Fruit fly (Drosophila melanogaster) whole organism, adult: Measurements from ENCODE around the gene Set2.

Experiments
- CG1620 ChIP-seq: fragments of 200-800 bp; sonication (Bioruptor generic); optimal IDR thresholded peaks from 2 replicates; lab custom pipeline; 2016; ENCODE audit warnings: missing biosample characterization, missing genetic modification characterization
- CG33017 ChIP-seq: fragments of 200-800 bp; sonication (Bioruptor generic); optimal IDR thresholded peaks from 2 replicates; lab custom pipeline; 2018; ENCODE audit warnings: missing biosample characterization, mild to moderate bottlenecking, missing genetic modification characterization, moderate library complexity
- CG7101 ChIP-seq: fragments of 200-800 bp; sonication (Bioruptor generic); optimal IDR thresholded peaks from 2 replicates; lab custom pipeline; 2018; ENCODE audit warnings: missing biosample characterization, mild to moderate bottlenecking, missing genetic modification characterization, moderate library complexity
- Hr96 ChIP-seq: fragments of 200-800 bp; sonication (Bioruptor generic); optimal IDR thresholded peaks from 2 replicates; lab custom pipeline; 2016; ENCODE audit warnings: missing biosample characterization, missing genetic modification characterization
- Mnt ChIP-seq: fragments of 200-800 bp; sonication (Bioruptor generic); optimal IDR thresholded peaks from 2 replicates; lab custom pipeline; 2016; ENCODE audit warnings: missing biosample characterization, mild to moderate bottlenecking, missing genetic modification characterization
- bab1 ChIP-seq: fragments of 200-800 bp; sonication (Bioruptor generic); optimal IDR thresholded peaks from 3 replicates; lab custom pipeline; 2019; ENCODE audit warnings: missing biosample characterization, mild to moderate bottlenecking, missing genetic modification characterization, moderate library complexity
- kay ChIP-seq: fragments of 200-800 bp; sonication (Bioruptor generic); peaks from one replicate; lab custom pipeline; 2016; ENCODE audit warnings: missing biosample characterization, missing genetic modification characterization, borderline replicate concordance
- ovo ChIP-seq: fragments of 200-800 bp; sonication (Bioruptor generic); optimal IDR thresholded peaks from 2 replicates; lab custom pipeline; 2016; ENCODE audit warnings: missing biosample characterization, missing genetic modification characterization

DNA sequence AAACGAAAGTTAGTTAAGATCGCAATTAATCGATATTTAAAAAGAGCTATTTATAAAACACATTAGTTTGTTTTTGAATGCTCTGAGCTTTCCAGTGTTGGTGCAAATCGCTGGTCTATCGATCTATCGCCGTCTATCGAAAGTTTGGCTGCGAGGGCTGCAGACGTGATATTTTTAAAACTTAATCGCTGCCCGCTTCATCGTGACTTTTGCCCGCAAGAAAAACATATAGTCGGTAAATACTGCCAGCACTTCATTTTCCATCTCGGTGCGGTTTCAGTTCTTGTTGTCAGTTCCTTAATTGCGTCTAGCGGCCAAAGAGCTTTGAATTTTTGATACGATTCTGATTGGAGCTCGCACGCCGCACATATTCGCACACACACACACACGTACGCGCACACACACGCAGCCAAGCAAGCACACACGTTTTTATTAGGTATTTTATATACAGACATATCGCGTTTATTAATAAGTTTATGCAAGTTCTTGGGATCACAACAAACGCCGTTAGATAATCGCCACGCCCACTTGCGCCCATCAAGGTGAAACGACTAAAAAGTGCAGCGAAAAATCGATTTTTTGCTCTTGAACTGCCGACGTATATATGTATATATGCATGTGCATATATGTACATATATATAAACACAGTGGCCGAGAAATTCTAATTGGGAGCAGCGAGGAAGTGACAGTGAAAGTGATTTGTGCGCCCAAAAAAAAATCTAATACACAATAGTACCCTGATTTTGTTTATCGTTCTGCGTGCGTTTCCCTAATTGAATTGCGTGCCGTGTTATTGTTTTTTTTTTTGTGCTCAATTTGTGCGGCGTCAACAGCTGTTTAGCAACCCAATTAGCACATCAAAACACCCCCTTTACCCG, 42.0 kb upstream of the Set2 start:
- no peak for TF ChIP-seq CG33017 (tag; lab: Kevin White, UChicago)
- TF ChIP-seq CG7101, result peak; percentile 32
- TF ChIP-seq kay (GFP tag; lab: Kevin White, UChicago), result peak; percentile 72
- peak; percentile 53 for TF ChIP-seq bab1 (GFP tag; lab: Kevin White, UChicago)
- no peak for TF ChIP-seq ovo (GFP tag; lab: Kevin White, UChicago)
- peak; percentile 72 for TF ChIP-seq Mnt (GFP tag; lab: Kevin White, UChicago)
- peak; percentile 21 for TF ChIP-seq CG1620 (GFP tag; lab: Kevin White, UChicago)
- no peak for TF ChIP-seq Hr96
